Worm (Caenorhabditis elegans) whole organism, mixed stage, embryonic: Measurements from ENCODE around the gene set-25.

ENCODE experiments used
- M03D4.4 ChIP-seq: sonication (generic microtip); optimal IDR thresholded peaks from 2 replicates; lab custom pipeline; 2017; ENCODE audit warnings: mild to moderate bottlenecking, missing genetic modification characterization, missing compliant biosample characterization
- bed-3 ChIP-seq: fragments of 200-800 bp; sonication (Bioruptor generic); optimal IDR thresholded peaks from 3 replicates; lab custom pipeline; 2018; ENCODE audit warnings: mild to moderate bottlenecking, missing genetic modification characterization, moderate library complexity, missing compliant biosample characterization
- blmp-1 ChIP-seq: fragments of 150-350 bp; optimal IDR thresholded peaks from 2 replicates; lab custom pipeline; 2014; ENCODE audit warnings: missing biosample characterization, missing genetic modification characterization
- ceh-39 ChIP-seq: fragments of 150-350 bp; optimal IDR thresholded peaks from 2 replicates; lab custom pipeline; 2014; ENCODE audit warnings: missing biosample characterization, missing genetic modification characterization
- ceh-43 ChIP-seq: fragments of 200-800 bp; sonication (Bioruptor generic); optimal IDR thresholded peaks from 2 replicates; lab custom pipeline; 2018; ENCODE audit warnings: mild to moderate bottlenecking, missing genetic modification characterization, moderate library complexity, missing compliant biosample characterization
- ceh-83 ChIP-seq: fragments of 200-800 bp; sonication (Bioruptor generic); optimal IDR thresholded peaks from 2 replicates; lab custom pipeline; 2018; ENCODE audit warnings: mild to moderate bottlenecking, missing genetic modification characterization, missing compliant biosample characterization
- ces-1 ChIP-seq: fragments of 150-350 bp; optimal IDR thresholded peaks from 2 replicates; lab custom pipeline; 2014; ENCODE audit warnings: missing biosample characterization, missing genetic modification reagents, missing genetic modification characterization
- cnd-1 ChIP-seq: fragments of 200-800 bp; sonication (Bioruptor generic); optimal IDR thresholded peaks from 2 replicates; lab custom pipeline; 2018; ENCODE audit warnings: mild to moderate bottlenecking, missing genetic modification characterization, missing compliant biosample characterization
- drap-1 ChIP-seq: fragments of 200-800 bp; sonication (Bioruptor generic); optimal IDR thresholded peaks from 3 replicates; lab custom pipeline; 2018; ENCODE audit warnings: mild to moderate bottlenecking, missing genetic modification characterization, missing compliant biosample characterization
- elt-1 ChIP-seq: sonication (generic microtip); optimal IDR thresholded peaks from 2 replicates; lab custom pipeline; 2017; ENCODE audit warnings: missing genetic modification characterization, mild to moderate bottlenecking, missing compliant biosample characterization, antibody characterized with exemption, moderate library complexity, borderline replicate concordance; ENCODE audit not compliant: insufficient read depth
- elt-3 ChIP-seq: fragments of 150-350 bp; optimal IDR thresholded peaks from 2 replicates; lab custom pipeline; 2014; ENCODE audit warnings: missing biosample characterization, missing genetic modification characterization
- flh-1 ChIP-seq: fragments of 200-800 bp; sonication (Bioruptor generic); optimal IDR thresholded peaks from 2 replicates; lab custom pipeline; 2018; ENCODE audit warnings: mild to moderate bottlenecking, missing genetic modification characterization, moderate library complexity, missing compliant biosample characterization
- ham-2 ChIP-seq: fragments of 200-800 bp; sonication (Bioruptor generic); optimal IDR thresholded peaks from 2 replicates; lab custom pipeline; 2018; ENCODE audit warnings: mild to moderate bottlenecking, missing genetic modification characterization, missing compliant biosample characterization
- hlh-1 ChIP-seq: fragments of 150-350 bp; optimal IDR thresholded peaks from 2 replicates; lab custom pipeline; 2014; ENCODE audit warnings: missing biosample characterization, missing genetic modification reagents, missing genetic modification characterization
- lin-13 ChIP-seq: fragments of 150-350 bp; optimal IDR thresholded peaks from 2 replicates; lab custom pipeline; 2014; ENCODE audit warnings: missing biosample characterization, missing genetic modification characterization
- lin-32 ChIP-seq: fragments of 200-800 bp; sonication (Bioruptor generic); optimal IDR thresholded peaks from 2 replicates; lab custom pipeline; 2018; ENCODE audit warnings: mild to moderate bottlenecking, missing genetic modification characterization, missing compliant biosample characterization
- lsy-2 ChIP-seq: fragments of 150-350 bp; optimal IDR thresholded peaks from 2 replicates; lab custom pipeline; 2014; ENCODE audit warnings: missing biosample characterization, missing genetic modification characterization
- mab-5 ChIP-seq: fragments of 150-350 bp; optimal IDR thresholded peaks from 2 replicates; lab custom pipeline; 2014; ENCODE audit warnings: missing biosample characterization, missing genetic modification characterization
- mep-1 ChIP-seq: fragments of 150-350 bp; optimal IDR thresholded peaks from 2 replicates; lab custom pipeline; 2017; ENCODE audit warnings: missing biosample characterization, missing genetic modification reagents, missing genetic modification characterization, inconsistent platforms
- mls-2 ChIP-seq: sonication (generic microtip); optimal IDR thresholded peaks from 2 replicates; lab custom pipeline; 2016; ENCODE audit warnings: mild to moderate bottlenecking, missing genetic modification characterization, moderate library complexity, missing compliant biosample characterization
- nhr-12 ChIP-seq: fragments of 150-350 bp; optimal IDR thresholded peaks from 2 replicates; lab custom pipeline; 2014; ENCODE audit warnings: missing biosample characterization, missing genetic modification characterization
- nhr-2 ChIP-seq: fragments of 150-350 bp; optimal IDR thresholded peaks from 2 replicates; lab custom pipeline; 2014; ENCODE audit warnings: missing biosample characterization, missing genetic modification characterization
- nhr-237 ChIP-seq: fragments of 150-350 bp; optimal IDR thresholded peaks from 2 replicates; lab custom pipeline; 2014; ENCODE audit warnings: missing biosample characterization, missing genetic modification characterization
- nhr-28 ChIP-seq: fragments of 150-350 bp; optimal IDR thresholded peaks from 2 replicates; lab custom pipeline; 2014; ENCODE audit warnings: missing biosample characterization, missing genetic modification characterization
- nhr-76 ChIP-seq: sonication (generic microtip); optimal IDR thresholded peaks from 2 replicates; lab custom pipeline; 2017; ENCODE audit warnings: missing biosample characterization, missing genetic modification characterization
- pha-4 ChIP-seq: fragments of 150-350 bp; optimal IDR thresholded peaks from 2 replicates; lab custom pipeline; 2018; ENCODE audit warnings: missing biosample characterization, missing genetic modification reagents, missing genetic modification characterization
- sem-2 ChIP-seq: fragments of 200-800 bp; sonication (Bioruptor generic); optimal IDR thresholded peaks from 2 replicates; lab custom pipeline; 2018; ENCODE audit warnings: mild to moderate bottlenecking, missing genetic modification characterization, missing compliant biosample characterization
- snpc-4 ChIP-seq: fragments of 150-350 bp; optimal IDR thresholded peaks from 2 replicates; lab custom pipeline; 2014; ENCODE audit warnings: missing biosample characterization, missing genetic modification characterization
- sptf-1 ChIP-seq: sonication (generic microtip); optimal IDR thresholded peaks from 2 replicates; lab custom pipeline; 2017; ENCODE audit warnings: mild to moderate bottlenecking, missing genetic modification characterization, moderate library complexity, missing compliant biosample characterization
- tbx-8 ChIP-seq: fragments of 200-800 bp; sonication (Bioruptor generic); optimal IDR thresholded peaks from 2 replicates; lab custom pipeline; 2018; ENCODE audit warnings: mild to moderate bottlenecking, missing genetic modification characterization, moderate library complexity, missing compliant biosample characterization
- unc-120 ChIP-seq: sonication (generic microtip); optimal IDR thresholded peaks from 2 replicates; lab custom pipeline; 2017; ENCODE audit warnings: missing genetic modification characterization, missing compliant biosample characterization; ENCODE audit not compliant: poor library complexity, severe bottlenecking
- unc-39 ChIP-seq: fragments of 150-350 bp; optimal IDR thresholded peaks from 2 replicates; lab custom pipeline; 2014; ENCODE audit warnings: missing biosample characterization, missing genetic modification characterization
- unc-62 ChIP-seq: fragments of 150-350 bp; optimal IDR thresholded peaks from 2 replicates; lab custom pipeline; 2014; ENCODE audit warnings: missing biosample characterization, missing genetic modification reagents, missing genetic modification characterization
- zip-8 ChIP-seq: fragments of 150-350 bp; optimal IDR thresholded peaks from 2 replicates; lab custom pipeline; 2014; ENCODE audit warnings: missing biosample characterization, missing genetic modification characterization
- ztf-11 ChIP-seq: fragments of 150-350 bp; optimal IDR thresholded peaks from 2 replicates; lab custom pipeline; 2014; ENCODE audit warnings: missing biosample characterization, missing genetic modification characterization

The set-25 gene

ce11 chrIII:13256438-13256928 lies 36.4 kb downstream of the set-25 start, which contains the start of gene F56A8.3:
Gene F56A8.3, plus strand, starts transcription at chrIII:13256878.
- no peak for TF ChIP-seq mls-2 (tag; lab: Kevin White, UChicago)
- no peak for TF ChIP-seq unc-39 (tag; lab: Kevin White, UChicago)
- TF ChIP-seq cnd-1 (tag; lab: Kevin White, UChicago), result no peak
- no peak for TF ChIP-seq flh-1 (GFP tag; lab: Kevin White, UChicago)
- TF ChIP-seq nhr-76, result no peak
- peak; percentile 13 for TF ChIP-seq nhr-237 (tag; lab: Kevin White, UChicago)
- TF ChIP-seq unc-120, result no peak
- TF ChIP-seq ceh-83 (GFP tag; lab: Kevin White, UChicago), result no peak
- TF ChIP-seq pha-4 (tag; lab: Kevin White, UChicago), result peak; percentile 51
- TF ChIP-seq snpc-4 (tag; lab: Kevin White, UChicago), result no peak
- no peak for TF ChIP-seq zip-8 (tag; lab: Kevin White, UChicago)
- TF ChIP-seq elt-3 (tag; lab: Kevin White, UChicago), result no peak
- TF ChIP-seq lin-32 (GFP tag; lab: Kevin White, UChicago), result no peak
- peak; percentile 7 for TF ChIP-seq sptf-1 (tag; lab: Kevin White, UChicago)
- TF ChIP-seq ham-2, result no peak
- peak; percentile 14 for TF ChIP-seq lsy-2 (tag; lab: Kevin White, UChicago)
- peak; percentile 3 for TF ChIP-seq mep-1 (tag; lab: Kevin White, UChicago)
- TF ChIP-seq nhr-2 (tag; lab: Kevin White, UChicago), result no peak
- TF ChIP-seq ztf-11 (tag; lab: Kevin White, UChicago), result no peak
- no peak for TF ChIP-seq sem-2 (GFP tag; lab: Kevin White, UChicago)
- TF ChIP-seq unc-62 (GFP tag; lab: Kevin White, UChicago), result no peak
- TF ChIP-seq mab-5 (tag; lab: Kevin White, UChicago), result peak; percentile 35
- peak; percentile 36 for TF ChIP-seq ces-1 (GFP tag; lab: Kevin White, UChicago)
- no peak for TF ChIP-seq drap-1 (GFP tag; lab: Kevin White, UChicago)
- TF ChIP-seq blmp-1 (tag; lab: Kevin White, UChicago), result no peak
- TF ChIP-seq tbx-8 (GFP tag; lab: Kevin White, UChicago), result no peak
- no peak for TF ChIP-seq nhr-28 (tag; lab: Kevin White, UChicago)
- no peak for TF ChIP-seq lin-13 (tag; lab: Kevin White, UChicago)
- no peak for TF ChIP-seq M03D4.4 (tag; lab: Kevin White, UChicago)
- peak; percentile 35 for TF ChIP-seq hlh-1 (tag; lab: Kevin White, UChicago)
- no peak for TF ChIP-seq ceh-39
- no peak for TF ChIP-seq elt-1 (tag; lab: Kevin White, UChicago)
- TF ChIP-seq nhr-12 (tag; lab: Kevin White, UChicago), result no peak
- TF ChIP-seq ceh-43 (GFP tag; lab: Kevin White, UChicago), result no peak
- TF ChIP-seq bed-3 (GFP tag; lab: Kevin White, UChicago), result no peak

DNA sequence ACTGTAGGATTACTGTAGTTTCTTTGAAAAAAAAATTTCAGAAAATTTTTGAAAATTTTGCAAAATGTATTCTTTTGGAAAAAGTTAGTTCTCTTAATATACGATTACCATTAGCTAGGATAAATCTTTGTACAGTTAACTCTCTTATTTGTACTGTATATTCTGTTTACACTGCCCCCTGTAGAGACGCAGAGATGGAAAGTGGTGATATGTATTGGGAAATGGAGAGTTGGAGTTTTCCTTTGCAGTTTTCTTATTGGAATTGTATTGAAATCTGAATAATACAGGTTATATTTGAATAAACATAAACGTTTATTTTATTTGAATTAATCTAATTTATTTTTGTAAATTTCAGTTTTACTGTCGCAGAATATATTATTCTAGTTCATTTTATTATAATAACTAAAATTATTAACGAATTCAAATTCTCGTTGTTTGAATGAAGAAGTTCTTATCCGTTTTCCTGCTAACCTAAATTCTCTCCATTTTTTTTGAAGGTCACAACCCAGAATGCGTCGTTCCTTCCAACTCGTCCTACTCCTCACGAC lies 38.6 kb downstream of the set-25 start, which contains the start of gene F56A8.9:
F56A8.9 (plus strand) TSS at position 498 of the 548 bp plus-strand sequence.
- TF ChIP-seq pha-4 (tag; lab: Kevin White, UChicago), result peak; percentile 45
- TF ChIP-seq ces-1 (GFP tag; lab: Kevin White, UChicago), result no peak

DNA sequence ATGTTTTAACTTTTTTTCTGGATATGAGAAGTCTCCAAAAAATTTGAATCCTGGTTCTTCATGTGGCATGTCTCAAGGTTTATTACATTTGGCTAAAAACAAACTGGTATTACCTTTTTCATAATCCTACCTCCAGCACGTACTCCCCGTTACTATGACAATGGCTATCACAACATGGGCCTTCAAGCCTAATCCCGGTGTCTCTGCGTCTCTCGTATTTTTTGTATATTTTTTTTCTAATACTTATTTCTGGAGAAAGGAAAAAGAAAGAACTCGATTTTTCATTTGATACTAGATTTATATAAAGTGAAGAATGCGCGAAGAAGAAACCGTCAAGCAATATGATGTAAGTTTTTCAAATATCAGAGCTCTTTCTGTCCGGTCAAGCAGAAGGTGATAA lies 46.6 kb downstream of the set-25 start, which contains the start of gene anoh-1:
anoh-1 (plus strand) TSS at position 301 of the 400 bp plus-strand sequence.
- TF ChIP-seq ceh-83 (GFP tag; lab: Kevin White, UChicago) (no peak), ceh-43 (GFP tag; lab: Kevin White, UChicago) (no peak), ceh-39 (no peak), zip-8 (tag; lab: Kevin White, UChicago) (no peak), unc-120 (no peak), mls-2 (tag; lab: Kevin White, UChicago) (no peak), snpc-4 (tag; lab: Kevin White, UChicago) (no peak), sem-2 (GFP tag; lab: Kevin White, UChicago) (no peak), lin-13 (tag; lab: Kevin White, UChicago) (no peak), ces-1 (GFP tag; lab: Kevin White, UChicago) (no peak), elt-1 (tag; lab: Kevin White, UChicago) (no peak), M03D4.4 (tag; lab: Kevin White, UChicago) (no peak), nhr-28 (tag; lab: Kevin White, UChicago) (no peak), bed-3 (GFP tag; lab: Kevin White, UChicago) (no peak), lin-32 (GFP tag; lab: Kevin White, UChicago) (no peak), mep-1 (tag; lab: Kevin White, UChicago) (no peak), blmp-1 (tag; lab: Kevin White, UChicago) (no peak), unc-39 (tag; lab: Kevin White, UChicago) (no peak), cnd-1 (tag; lab: Kevin White, UChicago) (no peak)
